Worm (Caenorhabditis elegans) whole organism, midembryonic: ENCODE data around the gene islo-1.
A peak's percentile ranks its signal among the peaks of the same experiment; 100 is the strongest.

Source experiments
- T22C8.4 ChIP-seq: fragments of 200-800 bp; sonication (Bioruptor generic); IDR thresholded peaks from 2 replicates; pipeline ENCODE4 v1.3.6; 2022; ENCODE audit warnings: missing genetic modification characterization, missing compliant biosample characterization
- cog-1 ChIP-seq: sonication (generic microtip); optimal IDR thresholded peaks from 2 replicates; lab custom pipeline; 2016; ENCODE audit warnings: missing genetic modification characterization, missing compliant biosample characterization
- flt-1 ChIP-seq: fragments of 200-800 bp; sonication (Bioruptor generic); IDR thresholded peaks from 2 replicates; pipeline ENCODE4 v1.3.6; 2022; ENCODE audit warnings: missing genetic modification characterization, missing compliant biosample characterization
- klf-2 ChIP-seq: fragments of 200-800 bp; sonication (Bioruptor generic); conservative IDR thresholded peaks from 2 replicates; pipeline ENCODE4 v1.3.6; 2022; ENCODE audit warnings: missing genetic modification reagents, missing genetic modification characterization, missing compliant biosample characterization
- med-1 ChIP-seq: sonication (generic microtip); optimal IDR thresholded peaks from 2 replicates; lab custom pipeline; 2017; ENCODE audit warnings: missing genetic modification characterization, mild to moderate bottlenecking, missing compliant biosample characterization, antibody characterized with exemption, missing genetic modification reagents; ENCODE audit not compliant: insufficient read depth
- ref-1 ChIP-seq: fragments of 200-800 bp; sonication (Bioruptor generic); conservative IDR thresholded peaks from 2 replicates; pipeline ENCODE4 v1.3.6; 2022; ENCODE audit warnings: missing genetic modification reagents, missing genetic modification characterization, missing compliant biosample characterization
- tab-1 ChIP-seq: fragments of 200-800 bp; sonication (Bioruptor generic); IDR thresholded peaks from 2 replicates; pipeline ENCODE4 v1.3.6; 2022; ENCODE audit warnings: missing genetic modification characterization, missing compliant biosample characterization
- ztf-23 ChIP-seq: fragments of 200-800 bp; sonication (Bioruptor generic); IDR thresholded peaks from 2 replicates; pipeline ENCODE4 v1.3.6; 2022; ENCODE audit warnings: missing genetic modification reagents, missing genetic modification characterization, missing compliant biosample characterization
- ztf-29 ChIP-seq: fragments of 200-800 bp; sonication (Bioruptor generic); IDR thresholded peaks from 2 replicates; pipeline ENCODE4 v1.3.6; 2022; ENCODE audit warnings: missing genetic modification reagents, missing genetic modification characterization, missing compliant biosample characterization

Gene islo-1

ce11 chrIV:8169674-8170073 is 33.5 kb downstream of the islo-1 start, which contains the start of gene C07G1.15:
Gene C07G1.15, plus strand, starts transcription at chrIV:8169974.
- no peak for TF ChIP-seq klf-2 (GFP tag; lab: Robert Waterston, UW)
- no peak for TF ChIP-seq ztf-23 (GFP tag; lab: Robert Waterston, UW)
- TF ChIP-seq ref-1 (GFP tag; lab: Robert Waterston, UW), result no peak
- TF ChIP-seq ztf-29, result no peak
- no peak for TF ChIP-seq cog-1 (tag; lab: Kevin White, UChicago)
- TF ChIP-seq flt-1 (GFP tag; lab: Robert Waterston, UW), result no peak
- no peak for TF ChIP-seq T22C8.4 (GFP tag; lab: Robert Waterston, UW)

ce11 chrIV:8170264-8170663 is 34.1 kb downstream of the islo-1 start:
- peak; percentile 57 for TF ChIP-seq cog-1 (tag; lab: Kevin White, UChicago)
- no peak for TF ChIP-seq flt-1 (GFP tag; lab: Robert Waterston, UW)

- TF ChIP-seq T22C8.4 (GFP tag; lab: Robert Waterston, UW) (no peak), ztf-29 (no peak), ztf-23 (GFP tag; lab: Robert Waterston, UW) (no peak), cog-1 (tag; lab: Kevin White, UChicago) (no peak), tab-1 (GFP tag; lab: Robert Waterston, UW) (no peak), flt-1 (GFP tag; lab: Robert Waterston, UW) (no peak), ref-1 (GFP tag; lab: Robert Waterston, UW) (no peak), klf-2 (GFP tag; lab: Robert Waterston, UW) (no peak), med-1 (GFP tag; lab: Kevin White, UChicago) (no peak)
Observed at ce11 chrIV:8171376-8171775, 35.2 kb downstream of the islo-1 start.

ce11 chrIV:8173610-8174009 is 37.4 kb downstream of the islo-1 start:
- no peak for TF ChIP-seq cog-1 (tag; lab: Kevin White, UChicago)
- TF ChIP-seq med-1 (GFP tag; lab: Kevin White, UChicago), result no peak
- TF ChIP-seq tab-1 (GFP tag; lab: Robert Waterston, UW), result no peak
- no peak for TF ChIP-seq T22C8.4 (GFP tag; lab: Robert Waterston, UW)
- no peak for TF ChIP-seq klf-2 (GFP tag; lab: Robert Waterston, UW)
- no peak for TF ChIP-seq flt-1 (GFP tag; lab: Robert Waterston, UW)
- no peak for TF ChIP-seq ztf-29
- TF ChIP-seq ref-1 (GFP tag; lab: Robert Waterston, UW), result no peak
- no peak for TF ChIP-seq ztf-23 (GFP tag; lab: Robert Waterston, UW)

- TF ChIP-seq cog-1 (tag; lab: Kevin White, UChicago), result no peak
- no peak for TF ChIP-seq flt-1 (GFP tag; lab: Robert Waterston, UW)
- no peak for TF ChIP-seq T22C8.4 (GFP tag; lab: Robert Waterston, UW)
- TF ChIP-seq tab-1 (GFP tag; lab: Robert Waterston, UW), result no peak
- TF ChIP-seq ztf-29, result no peak
Observed at ce11 chrIV:8174792-8175191, 38.6 kb downstream of the islo-1 start.

- TF ChIP-seq T22C8.4 (GFP tag; lab: Robert Waterston, UW), result no peak
- no peak for TF ChIP-seq klf-2 (GFP tag; lab: Robert Waterston, UW)
- TF ChIP-seq cog-1 (tag; lab: Kevin White, UChicago), result no peak
- TF ChIP-seq ztf-23 (GFP tag; lab: Robert Waterston, UW), result no peak
- TF ChIP-seq med-1 (GFP tag; lab: Kevin White, UChicago), result no peak
- TF ChIP-seq ztf-29, result no peak
- no peak for TF ChIP-seq tab-1 (GFP tag; lab: Robert Waterston, UW)
- no peak for TF ChIP-seq ref-1 (GFP tag; lab: Robert Waterston, UW)
- TF ChIP-seq flt-1 (GFP tag; lab: Robert Waterston, UW), result no peak
Observed at ce11 chrIV:8175686-8176532, 39.7 kb downstream of the islo-1 start, which contains the start of gene pct-1. Gene pct-1, plus strand, starts transcription at chrIV:8176482.

ce11 chrIV:8181404-8181803 is 45.2 kb downstream of the islo-1 start:
- TF ChIP-seq T22C8.4 (GFP tag; lab: Robert Waterston, UW), result no peak

- TF ChIP-seq klf-2 (GFP tag; lab: Robert Waterston, UW), result no peak
- no peak for TF ChIP-seq flt-1 (GFP tag; lab: Robert Waterston, UW)
Observed at ce11 chrIV:8182566-8182965, 46.4 kb downstream of the islo-1 start.

ce11 chrIV:8183313-8183712 is 47.1 kb downstream of the islo-1 start:
- TF ChIP-seq flt-1 (GFP tag; lab: Robert Waterston, UW) (peak; percentile 75; the same call in 1 of the 2 replicates), T22C8.4 (GFP tag; lab: Robert Waterston, UW) (no peak), tab-1 (GFP tag; lab: Robert Waterston, UW) (0 out of 2 replicates have a peak, but pooled peaks have one; percentile 44), ref-1 (GFP tag; lab: Robert Waterston, UW) (no peak), cog-1 (tag; lab: Kevin White, UChicago) (peak; percentile 6)
